Fruit fly (Drosophila melanogaster) whole organism, embryonic: ENCODE measurements around the gene ebd1.

Experiments used
- Bteb2 ChIP-seq: fragments of 200-800 bp; sonication (Bioruptor generic); optimal IDR thresholded peaks from 2 replicates; lab custom pipeline; 2016; ENCODE audit warnings: missing biosample characterization, missing genetic modification characterization
- CG11247 ChIP-seq: fragments of 200-800 bp; sonication (Bioruptor generic); IDR thresholded peaks from 2 replicates; pipeline ENCODE4 v1.3.6; 2022; ENCODE audit warnings: missing biosample characterization, missing genetic modification characterization
- CG11456 ChIP-seq: fragments of 200-800 bp; sonication (Bioruptor generic); IDR thresholded peaks from 3 replicates; pipeline ENCODE4 v1.3.6; 2022; ENCODE audit warnings: missing biosample characterization, missing genetic modification characterization
- CG1233 ChIP-seq: fragments of 200-800 bp; sonication (Bioruptor generic); optimal IDR thresholded peaks from 4 replicates; lab custom pipeline; 2018; ENCODE audit warnings: missing biosample characterization, mild to moderate bottlenecking, missing genetic modification characterization
- CG14710 ChIP-seq: fragments of 200-800 bp; sonication (Bioruptor generic); optimal IDR thresholded peaks from 3 replicates; lab custom pipeline; 2019; ENCODE audit warnings: missing biosample characterization, mild to moderate bottlenecking, missing genetic modification characterization, moderate library complexity
- CG1832 ChIP-seq: fragments of 200-800 bp; sonication (Bioruptor generic); optimal IDR thresholded peaks from 2 replicates; lab custom pipeline; 2017; ENCODE audit warnings: missing biosample characterization, mild to moderate bottlenecking, missing genetic modification characterization, inconsistent platforms
- CG2889 ChIP-seq: fragments of 200-800 bp; sonication (Bioruptor generic); IDR thresholded peaks from 3 replicates; pipeline ENCODE4 v1.3.6; 2022; ENCODE audit warnings: missing biosample characterization, missing genetic modification characterization
- CG32532 ChIP-seq: fragments of 200-800 bp; sonication (Bioruptor generic); IDR thresholded peaks from 2 replicates; pipeline ENCODE4 v1.3.6; 2022; ENCODE audit warnings: missing biosample characterization, missing genetic modification characterization
- CG33557 ChIP-seq: fragments of 200-800 bp; sonication (Bioruptor generic); optimal IDR thresholded peaks from 2 replicates; lab custom pipeline; 2019; ENCODE audit warnings: missing biosample characterization, mild to moderate bottlenecking, missing genetic modification characterization, moderate library complexity
- CG3407 ChIP-seq: fragments of 200-800 bp; sonication (Bioruptor generic); optimal IDR thresholded peaks from 2 replicates; lab custom pipeline; 2018; ENCODE audit warnings: missing biosample characterization, mild to moderate bottlenecking, missing genetic modification characterization
- CG42726 ChIP-seq: fragments of 200-800 bp; sonication (Bioruptor generic); IDR thresholded peaks from 2 replicates; pipeline ENCODE4 v1.3.6; 2022; ENCODE audit warnings: missing biosample characterization, missing genetic modification characterization; ENCODE audit not compliant: partially characterized antibody
- CG4854 ChIP-seq: fragments of 200-800 bp; sonication (Bioruptor generic); optimal IDR thresholded peaks from 2 replicates; lab custom pipeline; 2016; ENCODE audit warnings: missing biosample characterization, missing genetic modification characterization, inconsistent platforms
- CG9215 ChIP-seq: fragments of 200-800 bp; sonication (Bioruptor generic); IDR thresholded peaks from 2 replicates; pipeline ENCODE4 v1.3.6; 2022; ENCODE audit warnings: missing biosample characterization, missing genetic modification characterization
- CG9876 ChIP-seq: fragments of 200-800 bp; sonication (Bioruptor generic); optimal IDR thresholded peaks from 2 replicates; lab custom pipeline; 2016; ENCODE audit warnings: missing biosample characterization, missing genetic modification characterization
- CHES-1-like ChIP-seq: fragments of 200-800 bp; sonication (Bioruptor generic); optimal IDR thresholded peaks from 2 replicates; lab custom pipeline; 2016; ENCODE audit warnings: missing biosample characterization, missing genetic modification characterization
- D19B ChIP-seq: fragments of 200-800 bp; sonication (Bioruptor generic); optimal IDR thresholded peaks from 2 replicates; lab custom pipeline; 2017; ENCODE audit warnings: missing biosample characterization, mild to moderate bottlenecking, missing genetic modification characterization
- Doc3 ChIP-seq: fragments of 200-800 bp; sonication (Bioruptor generic); IDR thresholded peaks from 3 replicates; pipeline ENCODE4 v1.3.6; 2022; ENCODE audit warnings: missing biosample characterization, missing genetic modification characterization; ENCODE audit not compliant: partially characterized antibody
- Dp ChIP-seq: fragments of 200-800 bp; sonication (Bioruptor generic); optimal IDR thresholded peaks from 2 replicates; lab custom pipeline; 2018; ENCODE audit warnings: missing biosample characterization, mild to moderate bottlenecking, missing genetic modification characterization, moderate library complexity
- Drgx ChIP-seq: fragments of 200-800 bp; sonication (Bioruptor generic); IDR thresholded peaks from 2 replicates; pipeline ENCODE4 v1.3.6; 2022; ENCODE audit warnings: missing biosample characterization, missing genetic modification characterization
- Ets97D ChIP-seq: fragments of 200-800 bp; sonication (Bioruptor generic); optimal IDR thresholded peaks from 3 replicates; lab custom pipeline; 2016; ENCODE audit warnings: missing biosample characterization, missing genetic modification characterization
- Fer3 ChIP-seq: fragments of 200-800 bp; sonication (Bioruptor generic); optimal IDR thresholded peaks from 2 replicates; lab custom pipeline; 2018; ENCODE audit warnings: missing biosample characterization, mild to moderate bottlenecking, missing genetic modification characterization, moderate library complexity
- HHEX ChIP-seq: fragments of 200-800 bp; sonication (Bioruptor generic); optimal IDR thresholded peaks from 3 replicates; lab custom pipeline; 2017; ENCODE audit warnings: missing biosample characterization, mild to moderate bottlenecking, missing genetic modification characterization, missing genetic modification reagents
- HLHmδ ChIP-seq: fragments of 200-800 bp; sonication (Bioruptor generic); optimal IDR thresholded peaks from 2 replicates; lab custom pipeline; 2018; ENCODE audit warnings: missing biosample characterization, mild to moderate bottlenecking, missing genetic modification characterization, moderate library complexity
- Hr3 ChIP-seq: fragments of 200-800 bp; sonication (Bioruptor generic); optimal IDR thresholded peaks from 3 replicates; lab custom pipeline; 2016; ENCODE audit warnings: missing biosample characterization, missing genetic modification characterization
- Jarid2 ChIP-seq: fragments of 200-800 bp; sonication (Bioruptor generic); optimal IDR thresholded peaks from 3 replicates; lab custom pipeline; 2017; ENCODE audit warnings: mild to moderate bottlenecking, missing biosample characterization, missing genetic modification reagents, missing genetic modification characterization
- NK7.1 ChIP-seq: fragments of 200-800 bp; sonication (Bioruptor generic); optimal IDR thresholded peaks from 3 replicates; lab custom pipeline; 2016; ENCODE audit warnings: missing biosample characterization, missing genetic modification characterization
- Oli ChIP-seq: fragments of 200-800 bp; sonication (Bioruptor generic); optimal IDR thresholded peaks from 2 replicates; lab custom pipeline; 2018; ENCODE audit warnings: missing biosample characterization, mild to moderate bottlenecking, missing genetic modification characterization, moderate library complexity
- Opbp ChIP-seq: fragments of 200-800 bp; sonication (Bioruptor generic); IDR thresholded peaks from 3 replicates; pipeline ENCODE4 v1.3.6; 2022; ENCODE audit warnings: missing biosample characterization, missing genetic modification characterization; ENCODE audit not compliant: partially characterized antibody
- Ssrp ChIP-seq: fragments of 200-800 bp; sonication (Bioruptor generic); optimal IDR thresholded peaks from 2 replicates; lab custom pipeline; 2018; ENCODE audit warnings: missing biosample characterization, mild to moderate bottlenecking, missing genetic modification characterization, moderate library complexity
- Xbp1 ChIP-seq: fragments of 200-800 bp; sonication (Bioruptor generic); optimal IDR thresholded peaks from 3 replicates; lab custom pipeline; 2016; ENCODE audit warnings: missing biosample characterization, mild to moderate bottlenecking, missing genetic modification characterization
- amos ChIP-seq: fragments of 200-800 bp; sonication (Bioruptor generic); IDR thresholded peaks from 2 replicates; pipeline ENCODE4 v1.3.6; 2022; ENCODE audit warnings: missing biosample characterization, missing genetic modification characterization; ENCODE audit not compliant: partially characterized antibody
- aop ChIP-seq: fragments of 200-800 bp; sonication (Bioruptor generic); IDR thresholded peaks from 2 replicates; pipeline ENCODE4 v1.3.6; 2022; ENCODE audit warnings: missing biosample characterization, missing genetic modification characterization
- bcd ChIP-seq: fragments of 200-800 bp; sonication (Bioruptor generic); optimal IDR thresholded peaks from 2 replicates; lab custom pipeline; 2017; ENCODE audit warnings: missing biosample characterization, mild to moderate bottlenecking, missing genetic modification characterization
- chinmo ChIP-seq: fragments of 200-800 bp; sonication (Bioruptor generic); IDR thresholded peaks from 4 replicates; pipeline ENCODE4 v1.3.6; 2022; ENCODE audit warnings: missing biosample characterization, missing genetic modification characterization; ENCODE audit not compliant: partially characterized antibody
- cwo ChIP-seq: fragments of 200-800 bp; sonication (Bioruptor generic); optimal IDR thresholded peaks from 3 replicates; lab custom pipeline; 2017; ENCODE audit warnings: missing biosample characterization, missing genetic modification characterization, mild to moderate bottlenecking, moderate library complexity, missing genetic modification reagents
- dmrt99B ChIP-seq: fragments of 200-800 bp; sonication (Bioruptor generic); optimal IDR thresholded peaks from 2 replicates; lab custom pipeline; 2018; ENCODE audit warnings: missing biosample characterization, mild to moderate bottlenecking, missing genetic modification characterization, moderate library complexity
- fd64A ChIP-seq: fragments of 200-800 bp; sonication (Bioruptor generic); optimal IDR thresholded peaks from 3 replicates; lab custom pipeline; 2018; ENCODE audit warnings: missing biosample characterization, mild to moderate bottlenecking, missing genetic modification characterization
- gt ChIP-seq: fragments of 200-800 bp; sonication (Bioruptor generic); IDR thresholded peaks from 2 replicates; pipeline ENCODE4 v1.3.6; 2022; ENCODE audit warnings: missing biosample characterization, missing genetic modification characterization
- lbe ChIP-seq: fragments of 200-800 bp; sonication (Bioruptor generic); optimal IDR thresholded peaks from 2 replicates; lab custom pipeline; 2016; ENCODE audit warnings: missing biosample characterization, mild to moderate bottlenecking, missing genetic modification characterization
- nmo ChIP-seq: fragments of 200-800 bp; sonication (Bioruptor generic); optimal IDR thresholded peaks from 2 replicates; lab custom pipeline; 2018; ENCODE audit warnings: missing biosample characterization, mild to moderate bottlenecking, missing genetic modification characterization, moderate library complexity
- pnt ChIP-seq: fragments of 200-800 bp; sonication (Bioruptor generic); optimal IDR thresholded peaks from 3 replicates; lab custom pipeline; 2016; ENCODE audit warnings: missing biosample characterization, missing genetic modification characterization
- sr ChIP-seq: fragments of 200-800 bp; sonication (Bioruptor generic); IDR thresholded peaks from 3 replicates; pipeline ENCODE4 v1.3.6; 2022; ENCODE audit warnings: missing biosample characterization, missing genetic modification characterization
- unc-4 ChIP-seq: fragments of 200-800 bp; sonication (Bioruptor generic); IDR thresholded peaks from 2 replicates; pipeline ENCODE4 v1.3.6; 2022; ENCODE audit warnings: missing biosample characterization, missing genetic modification characterization; ENCODE audit not compliant: partially characterized antibody
- vfl ChIP-seq: fragments of 200-800 bp; sonication (Bioruptor generic); optimal IDR thresholded peaks from 2 replicates; lab custom pipeline; 2016; ENCODE audit warnings: missing biosample characterization, missing genetic modification characterization
- vvl ChIP-seq: fragments of 200-800 bp; sonication (Bioruptor generic); IDR thresholded peaks from 2 replicates; pipeline ENCODE4 v1.3.6; 2022; ENCODE audit warnings: missing biosample characterization, missing genetic modification characterization
- wek ChIP-seq: fragments of 200-800 bp; sonication (Bioruptor generic); optimal IDR thresholded peaks from 3 replicates; lab custom pipeline; 2018; ENCODE audit warnings: missing biosample characterization, mild to moderate bottlenecking, missing genetic modification characterization, moderate library complexity
- yki ChIP-seq: fragments of >200 bp; optimal IDR thresholded peaks from 3 replicates; lab custom pipeline; 2018

The ebd1 gene

DNA sequence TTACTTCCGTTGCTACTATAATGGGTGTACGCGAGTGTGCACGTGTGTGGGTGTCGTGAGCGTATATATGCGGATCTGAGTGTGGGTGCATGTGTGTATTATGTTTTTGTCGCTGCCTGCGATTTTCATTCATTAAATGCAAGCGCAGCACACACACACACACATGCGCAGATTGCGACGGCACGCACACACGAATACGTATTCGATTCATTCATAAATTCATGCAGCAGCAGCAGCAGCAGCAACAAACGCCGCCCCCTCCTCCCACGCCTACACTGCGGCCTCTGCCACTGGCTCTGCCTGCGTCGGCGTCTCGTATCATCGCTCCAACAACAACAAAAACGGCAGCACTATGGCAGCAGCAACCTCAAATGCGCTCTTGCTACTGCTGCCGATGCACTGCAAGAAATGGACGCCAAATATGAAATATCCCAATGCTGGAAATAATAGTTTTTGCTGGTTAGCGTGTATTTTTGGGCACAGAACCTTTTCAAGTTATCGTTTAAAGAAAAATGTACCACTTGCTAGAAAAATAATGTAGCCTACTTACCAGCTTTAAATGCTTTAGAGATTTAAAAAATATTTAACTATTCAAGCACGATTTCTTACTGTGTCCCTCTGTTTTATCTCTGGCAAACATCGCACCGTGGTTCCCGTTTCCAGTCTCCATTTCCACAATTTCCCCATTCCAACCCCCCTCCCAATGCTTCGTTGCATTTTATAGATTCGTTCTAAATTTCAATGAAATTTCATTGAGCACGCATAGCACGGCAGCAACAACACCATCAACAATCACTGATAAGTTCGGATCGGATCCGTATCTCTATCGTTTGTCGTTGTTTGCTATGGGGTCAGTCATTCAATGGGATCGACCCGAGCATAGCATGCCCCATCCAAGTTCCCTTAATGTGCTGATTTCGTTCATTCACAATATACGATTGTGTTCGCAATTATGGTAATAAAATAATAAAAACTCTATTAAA lies 51.8 kb downstream of the ebd1 start (continued):
- TF ChIP-seq CG42726 (GFP tag; lab: Robert Waterston, UW) (0 out of 2 replicates have a peak, but pooled peaks have one; percentile 32), CG3407 (GFP tag; lab: Kevin White, UChicago) (peak; percentile 91), cwo (GFP tag; lab: Kevin White, UChicago) (no peak), CHES-1-like (GFP tag; lab: Kevin White, UChicago) (peak; percentile 72), CG9876 (GFP tag; lab: Kevin White, UChicago) (peak; percentile 69), pnt (GFP tag; lab: Kevin White, UChicago) (peak; percentile 88), vvl (GFP tag; lab: Robert Waterston, UW) (peak; percentile 93), D19B (no peak), lbe (GFP tag; lab: Kevin White, UChicago) (no peak), HLHmδ (GFP tag; lab: Kevin White, UChicago) (no peak), NK7.1 (GFP tag; lab: Kevin White, UChicago) (peak; percentile 75), CG32532 (GFP tag; lab: Robert Waterston, UW) (peak; percentile 48; the same call in 1 of the 2 replicates), yki (lab: Kevin White, UChicago) (no peak), amos (GFP tag; lab: Robert Waterston, UW) (no peak), wek (peak; percentile 56), Dp (GFP tag; lab: Kevin White, UChicago) (no peak), Drgx (GFP tag; lab: Robert Waterston, UW) (peak; percentile 87), CG14710 (tag; lab: Kevin White, UChicago) (peak; percentile 86), HHEX (GFP tag; lab: Kevin White, UChicago) (peak; percentile 51), CG33557 (GFP tag; lab: Kevin White, UChicago) (peak; percentile 83), aop (peak; percentile 45), CG4854 (GFP tag; lab: Kevin White, UChicago) (peak; percentile 44), dmrt99B (tag; lab: Kevin White, UChicago) (peak; percentile 84), Doc3 (GFP tag; lab: Robert Waterston, UW) (no peak), gt (GFP tag; lab: Robert Waterston, UW) (peak; percentile 84), Oli (tag; lab: Kevin White, UChicago) (peak; percentile 91), Opbp (GFP tag; lab: Robert Waterston, UW) (no peak), bcd (GFP tag; lab: Kevin White, UChicago) (peak; percentile 75), Hr3 (GFP tag; lab: Kevin White, UChicago) (peak; percentile 83), nmo (GFP tag; lab: Kevin White, UChicago) (peak; percentile 95), Fer3 (tag; lab: Kevin White, UChicago) (peak; percentile 58), CG2889 (no peak; the same call in 2 of the 3 replicates), CG9215 (peak; percentile 48), Ets97D (GFP tag; lab: Kevin White, UChicago) (peak; percentile 35), sr (peak; percentile 92; the same call in 2 of the 3 replicates), chinmo (GFP tag; lab: Robert Waterston, UW) (peak; percentile 74; the same call in 2 of the 4 replicates), fd64A (peak; percentile 41), CG11247 (GFP tag; lab: Robert Waterston, UW) (peak; percentile 53; the same call in 1 of the 2 replicates), Bteb2 (GFP tag; lab: Kevin White, UChicago) (peak; percentile 20), CG11456 (GFP tag; lab: Robert Waterston, UW) (peak; percentile 79), Xbp1 (peak; percentile 91), unc-4 (no peak), vfl (GFP tag; lab: Kevin White, UChicago) (no peak), Ssrp (tag; lab: Kevin White, UChicago) (peak; percentile 94), CG1233 (peak; percentile 71), Jarid2 (GFP tag; lab: Kevin White, UChicago) (peak; percentile 29), CG1832 (GFP tag; lab: Kevin White, UChicago) (no peak)
